Fruit fly (Drosophila melanogaster): ENCODE data around the gene CG18787.

CG18787 gene

dm6 chr2L:11976955-11977354 is 22.2 kb downstream of the CG18787 start:
- TF ChIP-seq CG8301 (tag; optimal IDR thresholded peaks at IDR 0.05): peak; percentile 17
- TF ChIP-seq fd96Ca (GFP tag; IDR thresholded peaks at IDR 0.05): no peak
- TF ChIP-seq CG9948 (tag; optimal IDR thresholded peaks at IDR 0.05): peak; percentile 12
- no peak for TF ChIP-seq CG13204 (GFP tag; optimal IDR thresholded peaks at IDR 0.05)
- TF ChIP-seq CG14655 (GFP tag; optimal IDR thresholded peaks at IDR 0.05): peak; percentile 50

dm6 chr2L:11973145-11973738 is 25.9 kb downstream of the CG18787 start:
- TF ChIP-seq CG14655 (GFP tag; optimal IDR thresholded peaks at IDR 0.05) (no peak), EcR (GFP tag; optimal IDR thresholded peaks at IDR 0.05) (no peak), Snoo (tag; optimal IDR thresholded peaks at IDR 0.05) (no peak), CG17806 (tag; optimal IDR thresholded peaks at IDR 0.05) (no peak), D1 (tag; optimal IDR thresholded peaks at IDR 0.05) (no peak), Pif1B (GFP tag; optimal IDR thresholded peaks at IDR 0.05) (no peak), fd96Ca (GFP tag; IDR thresholded peaks at IDR 0.05) (no peak), rn (GFP tag; IDR thresholded peaks at IDR 0.05) (no peak), CG15710 (tag; optimal IDR thresholded peaks at IDR 0.05) (no peak), CG9948 (tag; optimal IDR thresholded peaks at IDR 0.05) (no peak)

- TF ChIP-seq CG4496 (GFP tag; IDR thresholded peaks at IDR 0.05) (peak; percentile 73; the same call in 2 of the 3 replicates), Pif1A (GFP tag; optimal IDR thresholded peaks at IDR 0.05) (no peak), CG13204 (GFP tag; optimal IDR thresholded peaks at IDR 0.05) (peak; percentile 64), EcR (GFP tag; optimal IDR thresholded peaks at IDR 0.05) (peak; percentile 67), CG32121 (GFP tag; IDR thresholded peaks at IDR 0.05) (no peak), fd96Ca (GFP tag; IDR thresholded peaks at IDR 0.05) (0 out of 3 replicates have a peak, but pooled peaks have one; percentile 27), Snoo (tag; optimal IDR thresholded peaks at IDR 0.05) (peak; percentile 15), rn (GFP tag; IDR thresholded peaks at IDR 0.05) (no peak), CG34367 (tag; optimal IDR thresholded peaks at IDR 0.05) (peak; percentile 7), Ets98B (GFP tag; IDR thresholded peaks at IDR 0.05) (peak; percentile 50; the same call in 1 of the 2 replicates)
Measured at dm6 chr2L:11970853-11971397, 28.2 kb downstream of the CG18787 start.

- no peak for TF ChIP-seq CG32121 (GFP tag; IDR thresholded peaks at IDR 0.05)
- no peak for TF ChIP-seq CG17806 (tag; optimal IDR thresholded peaks at IDR 0.05)
- no peak for TF ChIP-seq CG8159 (tag; optimal IDR thresholded peaks at IDR 0.05)
- TF ChIP-seq CG12605 (GFP tag; IDR thresholded peaks at IDR 0.05): no peak
- TF ChIP-seq CG15710 (tag; optimal IDR thresholded peaks at IDR 0.05): no peak
- no peak for TF ChIP-seq D1 (tag; optimal IDR thresholded peaks at IDR 0.05)
- no peak for TF ChIP-seq CG9948 (tag; optimal IDR thresholded peaks at IDR 0.05)
- TF ChIP-seq CG10348 (GFP tag; IDR thresholded peaks at IDR 0.05): no peak
- TF ChIP-seq CG8301 (tag; optimal IDR thresholded peaks at IDR 0.05): no peak
- no peak for TF ChIP-seq CG13204 (GFP tag; optimal IDR thresholded peaks at IDR 0.05)
- no peak for TF ChIP-seq gl (tag; optimal IDR thresholded peaks at IDR 0.05)
- no peak for TF ChIP-seq Pif1A (GFP tag; optimal IDR thresholded peaks at IDR 0.05)
- TF ChIP-seq rn (GFP tag; IDR thresholded peaks at IDR 0.05): no peak
- no peak for TF ChIP-seq Ets98B (GFP tag; IDR thresholded peaks at IDR 0.05)
- no peak for TF ChIP-seq fd96Ca (GFP tag; IDR thresholded peaks at IDR 0.05)
Measured at dm6 chr2L:11970343-11970742, 28.8 kb downstream of the CG18787 start.

- TF ChIP-seq CG4496 (GFP tag; IDR thresholded peaks at IDR 0.05): no peak
- TF ChIP-seq CG8159 (tag; optimal IDR thresholded peaks at IDR 0.05): no peak
- TF ChIP-seq rn (GFP tag; IDR thresholded peaks at IDR 0.05): no peak
- TF ChIP-seq CG10348 (GFP tag; IDR thresholded peaks at IDR 0.05): no peak
- TF ChIP-seq CG32121 (GFP tag; IDR thresholded peaks at IDR 0.05): no peak
- no peak for TF ChIP-seq EcR (GFP tag; optimal IDR thresholded peaks at IDR 0.05)
- no peak for TF ChIP-seq CG14655 (GFP tag; optimal IDR thresholded peaks at IDR 0.05)
- no peak for TF ChIP-seq D1 (tag; optimal IDR thresholded peaks at IDR 0.05)
- no peak for TF ChIP-seq Pif1A (GFP tag; optimal IDR thresholded peaks at IDR 0.05)
- no peak for TF ChIP-seq CG8301 (tag; optimal IDR thresholded peaks at IDR 0.05)
- TF ChIP-seq CG9948 (tag; optimal IDR thresholded peaks at IDR 0.05): no peak
- no peak for TF ChIP-seq CG15710 (tag; optimal IDR thresholded peaks at IDR 0.05)
- no peak for TF ChIP-seq Snoo (tag; optimal IDR thresholded peaks at IDR 0.05)
- TF ChIP-seq Ets98B (GFP tag; IDR thresholded peaks at IDR 0.05): no peak
- TF ChIP-seq gl (tag; optimal IDR thresholded peaks at IDR 0.05): no peak
- TF ChIP-seq CG34367 (tag; optimal IDR thresholded peaks at IDR 0.05): no peak
- no peak for TF ChIP-seq CG13204 (GFP tag; optimal IDR thresholded peaks at IDR 0.05)
- no peak for TF ChIP-seq Pif1B (GFP tag; optimal IDR thresholded peaks at IDR 0.05)
- TF ChIP-seq CG12605 (GFP tag; IDR thresholded peaks at IDR 0.05): no peak
Measured at dm6 chr2L:11969424-11969823, 29.7 kb downstream of the CG18787 start.

dm6 chr2L:11968581-11969272 is 30.4 kb downstream of the CG18787 start:
- peak; percentile 25 for TF ChIP-seq CG13204 (GFP tag; optimal IDR thresholded peaks at IDR 0.05)
- TF ChIP-seq CG34367 (tag; optimal IDR thresholded peaks at IDR 0.05): peak; percentile 34
- TF ChIP-seq Snoo (tag; optimal IDR thresholded peaks at IDR 0.05): peak; percentile 14
- TF ChIP-seq CG9948 (tag; optimal IDR thresholded peaks at IDR 0.05): peak; percentile 58
- TF ChIP-seq CG8159 (tag; optimal IDR thresholded peaks at IDR 0.05): peak; percentile 67
- TF ChIP-seq EcR (GFP tag; optimal IDR thresholded peaks at IDR 0.05): peak; percentile 11
- peak; percentile 39 for TF ChIP-seq Pif1B (GFP tag; optimal IDR thresholded peaks at IDR 0.05)
- TF ChIP-seq CG12605 (GFP tag; IDR thresholded peaks at IDR 0.05): no peak
- peak; percentile 46 for TF ChIP-seq CG15710 (tag; optimal IDR thresholded peaks at IDR 0.05)
- TF ChIP-seq CG17806 (tag; optimal IDR thresholded peaks at IDR 0.05): peak; percentile 47
- TF ChIP-seq Ets98B (GFP tag; IDR thresholded peaks at IDR 0.05): no peak
- peak; percentile 64 for TF ChIP-seq CG8301 (tag; optimal IDR thresholded peaks at IDR 0.05)
- TF ChIP-seq D1 (tag; optimal IDR thresholded peaks at IDR 0.05): no peak
- no peak for TF ChIP-seq gl (tag; optimal IDR thresholded peaks at IDR 0.05)
- TF ChIP-seq rn (GFP tag; IDR thresholded peaks at IDR 0.05): no peak
- no peak for TF ChIP-seq CG4496 (GFP tag; IDR thresholded peaks at IDR 0.05)
- TF ChIP-seq CG10348 (GFP tag; IDR thresholded peaks at IDR 0.05): no peak
- TF ChIP-seq Pif1A (GFP tag; optimal IDR thresholded peaks at IDR 0.05): peak; percentile 34
- TF ChIP-seq fd96Ca (GFP tag; IDR thresholded peaks at IDR 0.05): 0 out of 3 replicates have a peak, but pooled peaks have one; percentile 33
- peak; percentile 81 for TF ChIP-seq CG14655 (GFP tag; optimal IDR thresholded peaks at IDR 0.05)
- 0 out of 2 replicates have a peak, but pooled peaks have one; percentile 10 for TF ChIP-seq CG32121 (GFP tag; IDR thresholded peaks at IDR 0.05)

Data from whole organism, pupa.